Worm (Caenorhabditis elegans) whole organism, L3 larva: ENCODE measurements around the gene thoc-1.

Experiments
- R02D3.7 ChIP-seq: fragments of 150-350 bp; optimal IDR thresholded peaks from 2 replicates; lab custom pipeline; 2014; ENCODE audit warnings: missing biosample characterization, missing genetic modification characterization
- ceh-16 ChIP-seq: sonication (generic microtip); optimal IDR thresholded peaks from 2 replicates; lab custom pipeline; 2017; ENCODE audit warnings: missing biosample characterization, missing genetic modification characterization
- ceh-82 ChIP-seq: fragments of 150-350 bp; optimal IDR thresholded peaks from 2 replicates; lab custom pipeline; 2014; ENCODE audit warnings: missing biosample characterization, missing genetic modification characterization
- daf-12 ChIP-seq: fragments of 150-350 bp; optimal IDR thresholded peaks from 2 replicates; lab custom pipeline; 2014; ENCODE audit warnings: missing biosample characterization, missing genetic modification reagents, missing genetic modification characterization
- elt-1 ChIP-seq: fragments of 150-350 bp; optimal IDR thresholded peaks from 2 replicates; lab custom pipeline; 2014; ENCODE audit warnings: missing biosample characterization, missing genetic modification characterization
- jun-1 ChIP-seq: fragments of 150-350 bp; optimal IDR thresholded peaks from 2 replicates; lab custom pipeline; 2014; ENCODE audit warnings: missing biosample characterization, missing genetic modification reagents, missing genetic modification characterization
- nhr-28 ChIP-seq: fragments of 150-350 bp; optimal IDR thresholded peaks from 2 replicates; lab custom pipeline; 2014; ENCODE audit warnings: missing biosample characterization, missing genetic modification characterization
- unc-39 ChIP-seq: sonication (generic microtip); optimal IDR thresholded peaks from 4 replicates; lab custom pipeline; 2017; ENCODE audit warnings: missing biosample characterization, missing genetic modification characterization
- unc-62 ChIP-seq: fragments of 150-350 bp; sonication (generic microtip); optimal IDR thresholded peaks from 4 replicates; lab custom pipeline; 2014; ENCODE audit warnings: missing biosample characterization, missing genetic modification reagents, missing genetic modification characterization

DNA sequence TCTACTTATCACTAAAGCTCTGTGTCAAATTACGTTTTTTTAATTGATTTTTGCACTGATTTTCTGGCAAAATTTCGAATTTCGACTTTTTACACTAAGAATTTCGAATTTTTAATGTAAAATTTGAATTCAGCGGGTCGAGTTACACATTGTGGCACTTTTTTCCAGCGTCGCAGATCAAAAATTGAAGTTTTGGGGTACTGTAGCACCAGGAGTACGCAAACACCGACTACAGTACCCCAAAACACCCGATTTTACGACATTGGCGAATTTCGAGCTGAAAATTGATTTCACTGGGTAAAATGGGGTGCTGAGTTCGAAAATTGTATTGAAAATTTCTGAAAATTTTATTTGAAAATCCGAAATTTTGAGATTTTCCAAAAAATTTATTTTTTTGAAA lies 30.5 kb downstream of the thoc-1 start:
- TF ChIP-seq unc-62 (GFP tag; lab: Kevin White, UChicago) (no peak), unc-39 (tag; lab: Kevin White, UChicago) (no peak), ceh-82 (no peak), R02D3.7 (tag; lab: Kevin White, UChicago) (no peak), elt-1 (tag; lab: Kevin White, UChicago) (no peak), ceh-16 (tag; lab: Kevin White, UChicago) (no peak), daf-12 (tag; lab: Kevin White, UChicago) (no peak), jun-1 (no peak), nhr-28 (tag; lab: Kevin White, UChicago) (no peak)
